Fruit fly (Drosophila melanogaster) whole organism, larva: ENCODE results near the gene CG6006.

ENCODE experiments used
- noc ChIP-seq: fragments of 200-800 bp; sonication (Bioruptor generic); optimal IDR thresholded peaks from 3 replicates; lab custom pipeline; 2019; ENCODE audit warnings: missing biosample characterization, mild to moderate bottlenecking, missing genetic modification characterization, moderate library complexity

Gene CG6006

DNA sequence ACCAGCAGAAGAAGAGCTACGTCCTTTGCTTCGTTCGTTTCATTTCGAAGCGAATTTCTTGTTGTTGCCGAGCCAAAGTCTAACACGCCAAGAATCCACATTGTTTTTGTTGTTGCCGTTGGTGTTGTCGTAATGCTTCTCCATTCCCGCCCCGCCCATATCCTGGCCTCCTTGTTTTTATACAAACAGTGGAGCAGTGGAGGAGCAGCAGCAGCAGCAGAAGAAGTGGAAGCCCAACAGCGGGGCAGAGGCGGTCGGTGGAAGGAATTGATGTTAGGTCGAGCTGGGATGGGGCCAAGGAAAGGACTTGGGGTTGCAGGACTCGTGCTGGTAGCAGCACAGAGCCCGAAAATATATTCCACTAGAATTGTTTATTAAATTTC lies 60.5 kb downstream of the CG6006 start:
- TF ChIP-seq noc (tag; lab: Kevin White, UChicago), result no peak

DNA sequence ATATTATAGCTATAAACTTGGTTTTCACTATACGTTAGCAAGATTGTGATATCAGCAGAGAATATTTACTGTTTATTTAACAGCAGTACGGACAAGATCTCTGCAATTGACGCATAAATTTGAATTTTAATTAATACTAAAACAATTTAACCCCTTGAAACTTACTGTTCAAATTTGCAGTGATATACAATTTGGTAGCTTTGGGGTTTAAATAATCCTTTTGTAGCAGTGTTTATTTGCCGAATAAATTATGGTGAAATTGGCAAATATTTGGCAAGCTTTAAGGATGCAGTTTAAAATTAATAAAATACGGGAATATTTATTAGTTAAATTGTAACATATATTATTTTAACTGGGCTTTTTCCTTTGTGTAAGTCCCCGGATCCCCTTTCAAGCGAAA lies 62.6 kb downstream of the CG6006 start:
- no peak for TF ChIP-seq noc (tag; lab: Kevin White, UChicago)

DNA sequence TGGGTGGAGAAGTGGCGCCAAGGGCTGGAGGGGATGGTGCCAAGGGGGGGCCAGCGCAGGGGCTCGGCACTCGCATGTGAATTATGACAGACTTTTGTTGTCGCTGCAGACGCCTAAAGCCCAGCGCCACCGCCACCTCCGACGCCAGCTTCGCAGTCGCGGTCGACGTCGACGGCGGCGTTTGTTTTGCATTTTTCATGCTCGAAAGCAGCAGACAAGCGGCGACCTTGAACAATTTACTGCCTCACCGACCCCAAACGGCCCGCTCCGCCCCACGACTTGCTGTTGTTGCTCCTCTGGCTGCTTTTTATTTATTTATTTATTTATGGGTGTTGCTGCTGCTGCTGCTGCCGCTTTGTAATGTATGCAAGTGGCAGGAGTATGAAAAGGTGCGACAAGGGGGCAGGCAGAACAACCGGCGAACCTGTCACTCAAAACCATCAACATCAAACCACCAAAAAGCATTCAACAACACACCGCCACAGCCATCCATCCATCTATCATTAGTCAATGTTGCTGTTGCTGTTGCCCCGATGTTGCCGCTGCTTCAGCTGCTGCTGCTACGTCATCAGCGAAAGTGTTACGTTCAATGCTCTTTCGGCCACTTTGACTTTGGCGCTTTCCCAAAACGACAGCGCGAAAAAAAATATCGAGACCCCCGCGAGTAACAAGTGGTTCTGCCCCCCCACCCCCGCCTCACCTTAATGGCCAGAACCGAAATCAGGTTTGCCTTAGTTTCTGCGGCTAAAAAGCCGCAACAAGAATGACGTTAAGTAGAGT lies 63.7 kb downstream of the CG6006 start:
- no peak for TF ChIP-seq noc (tag; lab: Kevin White, UChicago)

DNA sequence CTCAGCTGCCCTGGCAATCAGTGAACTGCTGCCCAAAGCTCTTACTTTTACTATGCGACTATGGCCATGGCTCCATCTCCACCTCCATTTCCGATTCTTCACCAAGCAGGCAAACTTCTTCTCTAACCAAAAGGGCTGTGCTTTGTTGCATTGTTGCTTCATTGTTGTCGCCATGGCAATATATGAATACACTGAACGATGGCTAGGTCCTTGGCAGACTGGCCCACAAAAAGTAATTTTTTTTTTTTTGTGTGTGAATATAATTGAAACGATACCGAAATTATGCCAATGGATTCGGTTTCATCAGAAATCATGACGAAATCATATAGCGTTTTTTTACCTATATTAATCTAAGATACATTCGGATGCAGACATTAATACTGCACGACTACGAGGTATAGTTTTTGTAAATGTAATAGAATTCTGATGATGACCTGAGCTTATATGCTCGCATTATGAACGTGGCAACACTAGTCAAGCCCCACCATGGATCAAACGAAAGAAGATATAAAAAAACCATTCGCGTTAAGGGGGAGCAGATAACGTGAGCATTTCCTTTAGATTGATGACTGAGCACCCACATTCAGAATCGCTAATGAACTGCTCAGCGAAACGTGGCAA lies 65.4 kb downstream of the CG6006 start:
- TF ChIP-seq noc (tag; lab: Kevin White, UChicago), result no peak

DNA sequence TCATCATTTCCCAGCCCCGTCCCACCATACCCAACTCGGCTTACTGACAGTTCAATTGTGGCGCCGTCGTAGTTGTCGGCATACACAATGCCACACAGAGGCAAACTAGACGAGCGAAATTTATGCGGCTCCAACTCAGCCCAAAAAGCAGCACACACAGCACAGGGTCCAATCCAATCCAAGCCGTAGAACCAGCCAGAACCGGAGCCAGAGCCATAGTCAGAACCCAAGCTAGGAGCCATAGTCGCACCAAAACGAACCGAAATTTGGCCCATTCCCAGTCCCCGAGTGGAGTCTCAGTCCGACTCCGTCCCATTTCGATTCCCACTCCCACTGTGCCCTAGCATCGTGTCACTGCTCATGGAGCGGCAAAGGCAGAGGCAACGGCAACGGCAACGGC lies 66.1 kb downstream of the CG6006 start:
- TF ChIP-seq noc (tag; lab: Kevin White, UChicago), result no peak
